Fruit fly (Drosophila melanogaster): ENCODE results near the gene rdgA.
A peak's percentile ranks its signal among the peaks of the same experiment; 100 is the strongest.

The rdgA gene

DNA sequence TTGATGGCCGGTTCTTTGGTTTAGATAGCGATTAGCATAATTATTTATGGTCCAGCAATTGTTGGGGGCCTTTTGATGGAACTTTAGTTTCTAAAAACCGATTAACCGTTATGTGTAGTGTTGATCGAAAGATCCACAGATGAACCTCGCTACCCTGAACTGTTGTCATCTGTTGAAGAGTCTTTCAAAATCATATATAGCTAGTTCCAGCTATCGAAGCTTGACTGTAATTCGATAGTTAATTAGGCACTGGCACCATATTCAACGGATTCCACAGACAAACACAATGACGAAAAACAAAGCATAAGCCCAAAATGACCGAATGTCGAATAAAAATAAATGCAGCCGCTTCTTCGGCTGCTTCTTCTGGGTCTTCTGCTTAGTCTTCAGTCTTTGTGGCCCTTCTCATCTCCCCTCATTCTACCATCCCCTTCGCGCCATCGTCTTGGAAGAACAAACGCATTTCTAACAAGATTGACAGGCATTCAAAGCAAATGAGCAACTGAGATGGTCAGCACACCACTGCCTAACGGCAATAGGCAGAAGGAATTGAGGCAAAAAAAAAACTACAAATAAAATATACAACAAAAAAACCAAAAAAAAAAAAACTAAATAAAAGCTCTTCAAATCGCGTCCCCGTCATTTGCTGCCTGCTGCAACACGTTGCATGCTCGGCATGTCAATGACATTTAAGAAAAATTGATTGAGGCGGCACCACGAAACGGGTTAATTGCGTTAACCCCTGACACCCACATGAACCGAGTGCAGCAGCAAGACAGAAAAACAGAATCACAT, 137.0 kb downstream of the rdgA start (continued):
- TF ChIP-seq sqz (GFP tag; optimal IDR thresholded peaks at IDR 0.05) (peak; percentile 43), BEAF-32 (GFP tag; optimal IDR thresholded peaks at IDR 0.05) (no peak), kni (GFP tag; optimal IDR thresholded peaks at IDR 0.05) (peak; percentile 7)

DNA sequence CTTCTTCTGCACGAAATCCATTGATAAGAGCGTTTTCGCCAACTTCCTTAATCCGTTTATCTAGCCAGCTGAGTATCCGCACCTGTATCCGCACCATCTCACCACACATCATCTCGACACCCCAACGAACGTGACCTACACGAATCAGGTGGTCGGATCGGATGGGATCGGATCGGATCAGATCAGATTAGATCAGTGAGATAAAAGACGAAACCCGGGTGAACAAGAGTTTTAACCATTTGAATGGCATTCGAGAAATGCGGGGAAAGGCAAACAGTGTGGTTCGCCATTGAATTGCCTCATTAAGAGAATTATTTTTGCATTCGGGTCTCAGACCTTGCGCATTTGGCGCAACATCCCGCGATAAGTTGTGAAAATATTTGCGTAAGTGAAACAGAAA, 138.0 kb downstream of the rdgA start:
- TF ChIP-seq grn (GFP tag; optimal IDR thresholded peaks at IDR 0.05) (peak; percentile 79), CG34224 (GFP tag; IDR thresholded peaks at IDR 0.05; ENCODE audit: partially characterized antibody) (no peak), CG15479 (GFP tag; optimal IDR thresholded peaks at IDR 0.05) (peak; percentile 61)

DNA sequence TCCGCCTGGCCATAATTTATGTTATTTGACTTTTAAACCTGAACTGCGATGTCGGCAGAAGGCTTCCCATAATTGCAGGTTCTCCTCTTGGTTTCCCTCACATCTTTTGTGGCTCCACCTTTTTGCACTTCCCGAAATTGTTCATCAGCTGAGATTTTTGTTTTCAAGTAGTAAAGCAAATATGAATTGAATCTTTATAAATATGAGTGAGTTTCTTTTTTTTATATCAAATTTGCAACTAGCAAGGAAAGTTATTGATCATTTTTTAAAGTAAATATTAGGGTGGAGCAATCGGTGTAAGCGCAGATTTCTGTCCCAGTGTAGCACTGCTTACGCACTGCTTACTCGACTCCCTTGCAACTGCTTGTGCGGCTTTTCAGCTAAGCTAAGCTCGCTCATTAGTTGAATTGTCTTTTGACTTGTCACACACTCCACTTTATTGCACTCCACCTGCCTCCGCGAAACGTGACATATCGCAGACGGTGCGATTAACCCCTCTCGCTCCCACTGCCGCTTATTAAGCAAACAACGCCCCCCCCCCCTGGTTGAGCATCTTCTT, 139.6 kb downstream of the rdgA start:
- TF ChIP-seq Eip74EF (GFP tag; optimal IDR thresholded peaks at IDR 0.05) = peak in 1 of 2 experiments; percentile 71
- TF ChIP-seq Awh (GFP tag; IDR thresholded peaks at IDR 0.05) = peak; percentile 12; the same call in 1 of the 2 replicates
- no peak for TF ChIP-seq CG8089 (GFP tag; optimal IDR thresholded peaks at IDR 0.05)
- peak; percentile 90 for TF ChIP-seq CG31365 (tag; optimal IDR thresholded peaks at IDR 0.05)
- TF ChIP-seq sens (GFP tag) = peak; percentile 87
- TF ChIP-seq Hsf (GFP tag; optimal IDR thresholded peaks at IDR 0.05) = no peak
- TF ChIP-seq gem (tag; optimal IDR thresholded peaks at IDR 0.05) = peak; percentile 23
- peak; percentile 4 for TF ChIP-seq dmrt11E (tag; optimal IDR thresholded peaks at IDR 0.05)
- peak; percentile 39; the same call in 1 of the 2 replicates for TF ChIP-seq crol (GFP tag; IDR thresholded peaks at IDR 0.05)
- peak; percentile 25 for TF ChIP-seq zf30C (GFP tag; optimal IDR thresholded peaks at IDR 0.05)

DNA sequence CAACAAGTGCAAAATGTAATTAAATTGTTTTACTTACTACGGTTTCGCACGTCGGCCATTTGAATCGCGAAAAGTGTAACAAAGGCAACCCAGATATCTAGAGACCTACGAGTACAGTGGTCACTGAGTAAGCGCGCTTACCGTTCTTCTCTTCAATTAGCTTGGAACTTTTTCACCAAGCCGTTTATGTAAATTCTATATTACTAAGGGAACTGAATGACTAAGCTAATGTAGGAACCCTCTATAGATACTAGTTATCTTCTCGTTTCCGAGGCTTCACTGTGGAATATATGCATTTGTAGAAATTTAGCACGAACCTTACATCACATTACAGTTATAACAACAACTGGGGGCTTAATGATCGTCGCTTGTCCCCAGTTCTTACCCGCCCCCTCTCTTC, 140.1 kb downstream of the rdgA start:
- TF ChIP-seq salm (tag; optimal IDR thresholded peaks at IDR 0.05) = no peak
- peak in 1 of 2 experiments; percentile 20 for TF ChIP-seq Pdp1 (GFP tag; optimal IDR thresholded peaks at IDR 0.05)
- TF ChIP-seq CG2712 (tag; optimal IDR thresholded peaks at IDR 0.05) = no peak
- no peak for TF ChIP-seq CG3065 (GFP tag; optimal IDR thresholded peaks at IDR 0.05)
- TF ChIP-seq CG10462 (GFP tag; optimal IDR thresholded peaks at IDR 0.05) = no peak
- no peak for TF ChIP-seq Scr (GFP tag; IDR thresholded peaks at IDR 0.05; ENCODE audit: partially characterized antibody)
- TF ChIP-seq Dfd (GFP tag; optimal IDR thresholded peaks at IDR 0.05) = no peak
- TF ChIP-seq sob (GFP tag; IDR thresholded peaks at IDR 0.05) = 0 out of 2 replicates have a peak, but pooled peaks have one; percentile 6
- peak; percentile 3 for TF ChIP-seq CG4854 (GFP tag; optimal IDR thresholded peaks at IDR 0.05)
- peak; percentile 81 for TF ChIP-seq ci (GFP tag; IDR thresholded peaks at IDR 0.05)
- TF ChIP-seq Gug (GFP tag; IDR thresholded peaks at IDR 0.05) = peak; percentile 57; the same call in 2 of the 4 replicates
- TF ChIP-seq ttk (GFP tag; IDR thresholded peaks at IDR 0.05) = peak; percentile 35
- no peak for TF ChIP-seq pnt (GFP tag; optimal IDR thresholded peaks at IDR 0.05)
- TF ChIP-seq CG8290 (GFP tag; optimal IDR thresholded peaks at IDR 0.05) = no peak
- TF ChIP-seq CG8290 (tag; optimal IDR thresholded peaks at IDR 0.05) = peak in 1 of 2 experiments; percentile 31
- TF ChIP-seq az2 (GFP tag; optimal IDR thresholded peaks at IDR 0.05) = peak; percentile 32
- peak; percentile 51; the same call in 1 of the 3 replicates for TF ChIP-seq Mrtf (GFP tag; IDR thresholded peaks at IDR 0.05)
- TF ChIP-seq rib (GFP tag; IDR thresholded peaks at IDR 0.05) = no peak
- peak; percentile 56; the same call in 2 of the 3 replicates for TF ChIP-seq row (GFP tag; IDR thresholded peaks at IDR 0.05)
- no peak for TF ChIP-seq CG3838 (GFP tag; optimal IDR thresholded peaks at IDR 0.05)
- TF ChIP-seq Ada2b (GFP tag; IDR thresholded peaks at IDR 0.05) = 0 out of 2 replicates have a peak, but pooled peaks have one; percentile 49
- no peak for TF ChIP-seq br (optimal IDR thresholded peaks at IDR 0.05)
- TF ChIP-seq CG32772 (GFP tag; IDR thresholded peaks at IDR 0.05) = 0 out of 2 replicates have a peak, but pooled peaks have one; percentile 13
- peak; percentile 16 for TF ChIP-seq CG4820 (GFP tag; optimal IDR thresholded peaks at IDR 0.05)
- TF ChIP-seq MTF-1 (GFP tag; optimal IDR thresholded peaks at IDR 0.05; ENCODE audit: borderline replicate concordance) = no peak
- no peak for TF ChIP-seq pum (GFP tag; optimal IDR thresholded peaks at IDR 0.05)
- no peak for TF ChIP-seq CG16813 (GFP tag; IDR thresholded peaks at IDR 0.05; ENCODE audit: partially characterized antibody)
- TF ChIP-seq CG2116 (GFP tag; optimal IDR thresholded peaks at IDR 0.05) = no peak
- TF ChIP-seq CG11085 (GFP tag; IDR thresholded peaks at IDR 0.05) = no peak

Data from whole organism, embryonic.